Worm (Caenorhabditis elegans): ENCODE results near the gene ilys-6.

Gene ilys-6

ce11 chrIV:4063573-4063972, at the start of gene ilys-6:
TSS of gene ilys-6 (minus strand) at chrIV:4063673.
- TF ChIP-seq tbx-11 (GFP tag; IDR thresholded peaks at IDR 0.05) (no peak), F13C5.2 (tag; optimal IDR thresholded peaks at IDR 0.05) (no peak), ama-1 (optimal IDR thresholded peaks at IDR 0.05) (no peak), sea-1 (GFP tag; conservative IDR thresholded peaks at IDR 0.05) (no peak), aly-1 (tag; optimal IDR thresholded peaks at IDR 0.05) (no peak), flt-1 (GFP tag; IDR thresholded peaks at IDR 0.05) (no peak), tra-4 (tag; optimal IDR thresholded peaks at IDR 0.05) (no peak), hmg-4 (GFP tag; optimal IDR thresholded peaks at IDR 0.05) (no peak), ceh-13 (GFP tag; optimal IDR thresholded peaks at IDR 0.05) (no peak), pes-1 (GFP tag; IDR thresholded peaks at IDR 0.05) (no peak), ets-7 (tag; optimal IDR thresholded peaks at IDR 0.05) (no peak), ceh-36 (tag; optimal IDR thresholded peaks at IDR 0.05) (no peak), hnd-1 (tag; optimal IDR thresholded peaks at IDR 0.05) (no peak), hmbx-1 (tag; optimal IDR thresholded peaks at IDR 0.05) (no peak), B0310.2 (tag; optimal IDR thresholded peaks at IDR 0.05) (no peak), scrt-1 (GFP tag; IDR thresholded peaks at IDR 0.05) (no peak), tbx-37 (GFP tag; conservative IDR thresholded peaks at IDR 0.05) (no peak)

- TF ChIP-seq scrt-1 (GFP tag; IDR thresholded peaks at IDR 0.05) (no peak), aly-1 (tag; optimal IDR thresholded peaks at IDR 0.05) (no peak), hmg-4 (GFP tag; optimal IDR thresholded peaks at IDR 0.05) (no peak), tbx-37 (GFP tag; conservative IDR thresholded peaks at IDR 0.05) (no peak)
Observed at ce11 chrIV:4112387-4112786, 48.9 kb upstream of the ilys-6 start, which contains the start of gene F49F1.14. TSS of gene F49F1.14 (minus strand) at chrIV:4112487.

- no peak for TF ChIP-seq ceh-13 (GFP tag; optimal IDR thresholded peaks at IDR 0.05)
- no peak for TF ChIP-seq ceh-36 (tag; optimal IDR thresholded peaks at IDR 0.05)
- no peak for TF ChIP-seq B0310.2 (tag; optimal IDR thresholded peaks at IDR 0.05)
- no peak for TF ChIP-seq sea-1 (GFP tag; conservative IDR thresholded peaks at IDR 0.05)
- no peak for TF ChIP-seq aly-1 (tag; optimal IDR thresholded peaks at IDR 0.05)
- TF ChIP-seq tra-4 (tag; optimal IDR thresholded peaks at IDR 0.05) = no peak
- no peak for TF ChIP-seq tbx-11 (GFP tag; IDR thresholded peaks at IDR 0.05)
Observed at ce11 chrIV:4108767-4109166, 45.3 kb upstream of the ilys-6 start, which contains the start of gene C35B1.7. TSS of gene C35B1.7 (plus strand) at chrIV:4109067.

- no peak for TF ChIP-seq ceh-13 (GFP tag; optimal IDR thresholded peaks at IDR 0.05)
- TF ChIP-seq tbx-11 (GFP tag; IDR thresholded peaks at IDR 0.05) = no peak
- no peak for TF ChIP-seq hnd-1 (tag; optimal IDR thresholded peaks at IDR 0.05)
- TF ChIP-seq tbx-37 (GFP tag; conservative IDR thresholded peaks at IDR 0.05) = no peak
- TF ChIP-seq hmg-4 (GFP tag; optimal IDR thresholded peaks at IDR 0.05) = no peak
- no peak for TF ChIP-seq F13C5.2 (tag; optimal IDR thresholded peaks at IDR 0.05)
- TF ChIP-seq ceh-36 (tag; optimal IDR thresholded peaks at IDR 0.05) = no peak
- TF ChIP-seq hmbx-1 (tag; optimal IDR thresholded peaks at IDR 0.05) = no peak
- TF ChIP-seq scrt-1 (GFP tag; IDR thresholded peaks at IDR 0.05) = no peak
- no peak for TF ChIP-seq ets-7 (tag; optimal IDR thresholded peaks at IDR 0.05)
- TF ChIP-seq flt-1 (GFP tag; IDR thresholded peaks at IDR 0.05) = no peak
- no peak for TF ChIP-seq sea-1 (GFP tag; conservative IDR thresholded peaks at IDR 0.05)
- TF ChIP-seq aly-1 (tag; optimal IDR thresholded peaks at IDR 0.05) = no peak
- no peak for TF ChIP-seq ama-1 (optimal IDR thresholded peaks at IDR 0.05)
- no peak for TF ChIP-seq tra-4 (tag; optimal IDR thresholded peaks at IDR 0.05)
- TF ChIP-seq pes-1 (GFP tag; IDR thresholded peaks at IDR 0.05) = no peak
- TF ChIP-seq B0310.2 (tag; optimal IDR thresholded peaks at IDR 0.05) = no peak
Observed at ce11 chrIV:4102720-4103119, 39.2 kb upstream of the ilys-6 start, which contains the start of gene ubc-1. TSS of gene ubc-1 (plus strand) at chrIV:4103020.

- no peak for TF ChIP-seq hnd-1 (tag; optimal IDR thresholded peaks at IDR 0.05)
- no peak for TF ChIP-seq pes-1 (GFP tag; IDR thresholded peaks at IDR 0.05)
- TF ChIP-seq scrt-1 (GFP tag; IDR thresholded peaks at IDR 0.05) = no peak
Observed at ce11 chrIV:4099773-4100172, 36.3 kb upstream of the ilys-6 start.

- TF ChIP-seq B0310.2 (tag; optimal IDR thresholded peaks at IDR 0.05) (no peak), ets-7 (tag; optimal IDR thresholded peaks at IDR 0.05) (no peak), flt-1 (GFP tag; IDR thresholded peaks at IDR 0.05) (no peak), tbx-11 (GFP tag; IDR thresholded peaks at IDR 0.05) (no peak), pes-1 (GFP tag; IDR thresholded peaks at IDR 0.05) (no peak), F13C5.2 (tag; optimal IDR thresholded peaks at IDR 0.05) (no peak), scrt-1 (GFP tag; IDR thresholded peaks at IDR 0.05) (no peak), aly-1 (tag; optimal IDR thresholded peaks at IDR 0.05) (no peak), tbx-37 (GFP tag; conservative IDR thresholded peaks at IDR 0.05) (no peak), hmg-4 (GFP tag; optimal IDR thresholded peaks at IDR 0.05) (no peak), tra-4 (tag; optimal IDR thresholded peaks at IDR 0.05) (no peak), sea-1 (GFP tag; conservative IDR thresholded peaks at IDR 0.05) (no peak), ceh-36 (tag; optimal IDR thresholded peaks at IDR 0.05) (no peak), ama-1 (optimal IDR thresholded peaks at IDR 0.05) (no peak), ceh-13 (GFP tag; optimal IDR thresholded peaks at IDR 0.05) (no peak), hnd-1 (tag; optimal IDR thresholded peaks at IDR 0.05) (no peak), hmbx-1 (tag; optimal IDR thresholded peaks at IDR 0.05) (no peak)
Observed at ce11 chrIV:4096940-4097339, 33.5 kb upstream of the ilys-6 start.

- no peak for TF ChIP-seq tbx-11 (GFP tag; IDR thresholded peaks at IDR 0.05)
- no peak for TF ChIP-seq F13C5.2 (tag; optimal IDR thresholded peaks at IDR 0.05)
- no peak for TF ChIP-seq tra-4 (tag; optimal IDR thresholded peaks at IDR 0.05)
- TF ChIP-seq flt-1 (GFP tag; IDR thresholded peaks at IDR 0.05) = no peak
- TF ChIP-seq ceh-13 (GFP tag; optimal IDR thresholded peaks at IDR 0.05) = no peak
- no peak for TF ChIP-seq ceh-36 (tag; optimal IDR thresholded peaks at IDR 0.05)
- TF ChIP-seq scrt-1 (GFP tag; IDR thresholded peaks at IDR 0.05) = no peak
- TF ChIP-seq pes-1 (GFP tag; IDR thresholded peaks at IDR 0.05) = no peak
- no peak for TF ChIP-seq hmbx-1 (tag; optimal IDR thresholded peaks at IDR 0.05)
- no peak for TF ChIP-seq aly-1 (tag; optimal IDR thresholded peaks at IDR 0.05)
- no peak for TF ChIP-seq ets-7 (tag; optimal IDR thresholded peaks at IDR 0.05)
Observed at ce11 chrIV:4094364-4094763, 30.9 kb upstream of the ilys-6 start.

- TF ChIP-seq ets-7 (tag; optimal IDR thresholded peaks at IDR 0.05) = no peak
- TF ChIP-seq F13C5.2 (tag; optimal IDR thresholded peaks at IDR 0.05) = no peak
- no peak for TF ChIP-seq ceh-13 (GFP tag; optimal IDR thresholded peaks at IDR 0.05)
- TF ChIP-seq hmbx-1 (tag; optimal IDR thresholded peaks at IDR 0.05) = no peak
- TF ChIP-seq sea-1 (GFP tag; conservative IDR thresholded peaks at IDR 0.05) = no peak
- no peak for TF ChIP-seq hmg-4 (GFP tag; optimal IDR thresholded peaks at IDR 0.05)
- no peak for TF ChIP-seq tra-4 (tag; optimal IDR thresholded peaks at IDR 0.05)
- no peak for TF ChIP-seq ceh-36 (tag; optimal IDR thresholded peaks at IDR 0.05)
- TF ChIP-seq hnd-1 (tag; optimal IDR thresholded peaks at IDR 0.05) = no peak
- no peak for TF ChIP-seq B0310.2 (tag; optimal IDR thresholded peaks at IDR 0.05)
- TF ChIP-seq aly-1 (tag; optimal IDR thresholded peaks at IDR 0.05) = no peak
- TF ChIP-seq ama-1 (optimal IDR thresholded peaks at IDR 0.05) = no peak
- no peak for TF ChIP-seq tbx-11 (GFP tag; IDR thresholded peaks at IDR 0.05)
- no peak for TF ChIP-seq scrt-1 (GFP tag; IDR thresholded peaks at IDR 0.05)
- no peak for TF ChIP-seq tbx-37 (GFP tag; conservative IDR thresholded peaks at IDR 0.05)
- TF ChIP-seq pes-1 (GFP tag; IDR thresholded peaks at IDR 0.05) = no peak
- TF ChIP-seq flt-1 (GFP tag; IDR thresholded peaks at IDR 0.05) = no peak
Observed at ce11 chrIV:4093087-4093486, 29.6 kb upstream of the ilys-6 start.

Measured in whole organism, early embryonic.